Fruit fly (Drosophila melanogaster) whole organism, embryonic: ENCODE data around the gene Scox.

Experiments used
- Bgb ChIP-seq: fragments of 200-800 bp; sonication (Bioruptor generic); IDR thresholded peaks from 2 replicates; pipeline ENCODE4 v1.3.6; 2022; ENCODE audit warnings: missing biosample characterization, missing genetic modification characterization; ENCODE audit not compliant: partially characterized antibody
- CG10543 ChIP-seq: fragments of 200-800 bp; sonication (Bioruptor generic); optimal IDR thresholded peaks from 3 replicates; lab custom pipeline; 2017; ENCODE audit warnings: missing biosample characterization, mild to moderate bottlenecking, missing genetic modification characterization, moderate library complexity
- CG13287 ChIP-seq: fragments of 200-800 bp; sonication (Bioruptor generic); IDR thresholded peaks from 2 replicates; pipeline ENCODE4 v1.3.6; 2022; ENCODE audit warnings: missing biosample characterization, missing genetic modification characterization; ENCODE audit not compliant: partially characterized antibody
- CG15073 ChIP-seq: fragments of 200-800 bp; sonication (Bioruptor generic); optimal IDR thresholded peaks from 2 replicates; lab custom pipeline; 2016; ENCODE audit warnings: missing biosample characterization, missing genetic modification characterization
- CG1529 ChIP-seq: fragments of 200-800 bp; sonication (Bioruptor generic); optimal IDR thresholded peaks from 3 replicates; lab custom pipeline; 2018; ENCODE audit warnings: missing biosample characterization, missing genetic modification characterization
- CG33557 ChIP-seq: fragments of 200-800 bp; sonication (Bioruptor generic); optimal IDR thresholded peaks from 2 replicates; lab custom pipeline; 2019; ENCODE audit warnings: missing biosample characterization, mild to moderate bottlenecking, missing genetic modification characterization, moderate library complexity
- CG34224 ChIP-seq: fragments of 200-800 bp; sonication (Bioruptor generic); IDR thresholded peaks from 3 replicates; pipeline ENCODE4 v1.3.6; 2022; ENCODE audit warnings: missing biosample characterization, missing genetic modification characterization; ENCODE audit not compliant: partially characterized antibody
- CG6175 ChIP-seq: fragments of 200-800 bp; sonication (Bioruptor generic); IDR thresholded peaks from 3 replicates; pipeline ENCODE4 v1.3.6; 2022; ENCODE audit warnings: missing biosample characterization, missing genetic modification characterization
- CG7963 ChIP-seq: fragments of 200-800 bp; sonication (Bioruptor generic); IDR thresholded peaks from 3 replicates; pipeline ENCODE4 v1.3.6; 2022; ENCODE audit warnings: missing biosample characterization, missing genetic modification characterization; ENCODE audit not compliant: partially characterized antibody
- CG8359 ChIP-seq: fragments of 200-800 bp; sonication (Bioruptor generic); optimal IDR thresholded peaks from 2 replicates; lab custom pipeline; 2017; ENCODE audit warnings: missing biosample characterization, mild to moderate bottlenecking, missing genetic modification characterization, borderline replicate concordance
- CG9797 ChIP-seq: fragments of 200-800 bp; sonication (Bioruptor generic); optimal IDR thresholded peaks from 3 replicates; lab custom pipeline; 2018; ENCODE audit warnings: missing biosample characterization, mild to moderate bottlenecking, missing genetic modification characterization
- CTCF ChIP-seq: fragments of 200-800 bp; sonication (Bioruptor generic); optimal IDR thresholded peaks from 2 replicates; lab custom pipeline; 2017; ENCODE audit warnings: missing biosample characterization, mild to moderate bottlenecking, missing genetic modification characterization, moderate library complexity
- D19B ChIP-seq: fragments of 200-800 bp; sonication (Bioruptor generic); optimal IDR thresholded peaks from 2 replicates; lab custom pipeline; 2017; ENCODE audit warnings: missing biosample characterization, mild to moderate bottlenecking, missing genetic modification characterization
- Dp ChIP-seq: fragments of 200-800 bp; sonication (Bioruptor generic); optimal IDR thresholded peaks from 2 replicates; lab custom pipeline; 2018; ENCODE audit warnings: missing biosample characterization, mild to moderate bottlenecking, missing genetic modification characterization, moderate library complexity
- E2f2 ChIP-seq: fragments of 200-800 bp; sonication (Bioruptor generic); IDR thresholded peaks from 2 replicates; pipeline ENCODE4 v1.3.6; 2022; ENCODE audit warnings: missing biosample characterization, missing genetic modification characterization
- Elba2 ChIP-seq: fragments of 200-800 bp; sonication (Bioruptor generic); optimal IDR thresholded peaks from 3 replicates; lab custom pipeline; 2016; ENCODE audit warnings: missing biosample characterization, missing genetic modification characterization
- Fer2 ChIP-seq: fragments of 200-800 bp; sonication (Bioruptor generic); optimal IDR thresholded peaks from 2 replicates; lab custom pipeline; 2018; ENCODE audit warnings: missing biosample characterization, mild to moderate bottlenecking, missing genetic modification characterization, moderate library complexity
- Fer3 ChIP-seq: fragments of 200-800 bp; sonication (Bioruptor generic); optimal IDR thresholded peaks from 2 replicates; lab custom pipeline; 2018; ENCODE audit warnings: missing biosample characterization, mild to moderate bottlenecking, missing genetic modification characterization, moderate library complexity
- GATAe ChIP-seq: fragments of 200-800 bp; sonication (Bioruptor generic); conservative IDR thresholded peaks from 2 replicates; pipeline ENCODE4 v1.3.6; 2022; ENCODE audit warnings: missing biosample characterization, missing genetic modification characterization
- Hey ChIP-seq: fragments of 200-800 bp; sonication (Bioruptor generic); optimal IDR thresholded peaks from 3 replicates; lab custom pipeline; 2018; ENCODE audit warnings: missing biosample characterization, mild to moderate bottlenecking, missing genetic modification characterization
- MBD-R2 ChIP-seq: fragments of 200-800 bp; sonication (Bioruptor generic); IDR thresholded peaks from 2 replicates; pipeline ENCODE4 v1.3.6; 2022; ENCODE audit warnings: missing biosample characterization, missing genetic modification characterization
- MESR4 ChIP-seq: fragments of 200-800 bp; sonication (Bioruptor generic); optimal IDR thresholded peaks from 2 replicates; lab custom pipeline; 2018; ENCODE audit warnings: missing biosample characterization, mild to moderate bottlenecking, missing genetic modification characterization, moderate library complexity
- Med ChIP-seq: fragments of 200-800 bp; sonication (Bioruptor generic); peaks from one replicate; lab custom pipeline; 2016; ENCODE audit warnings: missing biosample characterization, missing genetic modification characterization, mild to moderate bottlenecking, inconsistent platforms, moderate library complexity
- TFAM ChIP-seq: fragments of 200-800 bp; sonication (Bioruptor generic); optimal IDR thresholded peaks from 2 replicates; lab custom pipeline; 2017; ENCODE audit warnings: missing biosample characterization, missing genetic modification characterization, inconsistent platforms
- Xbp1 ChIP-seq: fragments of 200-800 bp; sonication (Bioruptor generic); optimal IDR thresholded peaks from 3 replicates; lab custom pipeline; 2016; ENCODE audit warnings: missing biosample characterization, mild to moderate bottlenecking, missing genetic modification characterization
- YL-1 ChIP-seq: fragments of 200-800 bp; sonication (Bioruptor generic); optimal IDR thresholded peaks from 3 replicates; lab custom pipeline; 2017; ENCODE audit warnings: missing biosample characterization, mild to moderate bottlenecking, missing genetic modification characterization
- amos ChIP-seq: fragments of 200-800 bp; sonication (Bioruptor generic); IDR thresholded peaks from 2 replicates; pipeline ENCODE4 v1.3.6; 2022; ENCODE audit warnings: missing biosample characterization, missing genetic modification characterization; ENCODE audit not compliant: partially characterized antibody
- chinmo ChIP-seq: fragments of 200-800 bp; sonication (Bioruptor generic); IDR thresholded peaks from 4 replicates; pipeline ENCODE4 v1.3.6; 2022; ENCODE audit warnings: missing biosample characterization, missing genetic modification characterization; ENCODE audit not compliant: partially characterized antibody
- corto ChIP-seq: fragments of 200-800 bp; sonication (Bioruptor generic); optimal IDR thresholded peaks from 2 replicates; lab custom pipeline; 2016; ENCODE audit warnings: missing biosample characterization, mild to moderate bottlenecking, missing genetic modification characterization, moderate library complexity
- crp ChIP-seq, 2 experiments: fragments of 200-800 bp; sonication (Bioruptor generic); optimal IDR thresholded peaks; 2 replicates in 1 of 2; 3 replicates in 1 of 2; lab custom pipeline; 2017; ENCODE audit warnings: missing biosample characterization in 2 of 2, missing genetic modification characterization in 2 of 2, mild to moderate bottlenecking in 1 of 2, moderate library complexity in 1 of 2
- cwo ChIP-seq: fragments of 200-800 bp; sonication (Bioruptor generic); optimal IDR thresholded peaks from 3 replicates; lab custom pipeline; 2017; ENCODE audit warnings: missing biosample characterization, missing genetic modification characterization, mild to moderate bottlenecking, moderate library complexity, missing genetic modification reagents
- exex ChIP-seq: fragments of 200-800 bp; sonication (Bioruptor generic); optimal IDR thresholded peaks from 4 replicates; lab custom pipeline; 2018; ENCODE audit warnings: missing biosample characterization, mild to moderate bottlenecking, missing genetic modification characterization, moderate library complexity
- gfzf ChIP-seq: fragments of 200-800 bp; sonication (Bioruptor generic); optimal IDR thresholded peaks from 2 replicates; lab custom pipeline; 2016; ENCODE audit warnings: missing biosample characterization, mild to moderate bottlenecking, missing genetic modification characterization, moderate library complexity
- grn ChIP-seq: fragments of 200-800 bp; sonication (Bioruptor generic); optimal IDR thresholded peaks from 3 replicates; lab custom pipeline; 2017; ENCODE audit warnings: missing biosample characterization, missing genetic modification characterization
- kah ChIP-seq: fragments of 200-800 bp; sonication (Bioruptor generic); optimal IDR thresholded peaks from 2 replicates; lab custom pipeline; 2018; ENCODE audit warnings: missing biosample characterization, mild to moderate bottlenecking, missing genetic modification characterization
- mirr ChIP-seq: fragments of 200-800 bp; sonication (Bioruptor generic); optimal IDR thresholded peaks from 3 replicates; lab custom pipeline; 2018; ENCODE audit warnings: missing biosample characterization, mild to moderate bottlenecking, missing genetic modification characterization
- odd ChIP-seq: fragments of 200-800 bp; sonication (Bioruptor generic); optimal IDR thresholded peaks from 2 replicates; lab custom pipeline; 2017; ENCODE audit warnings: missing biosample characterization, mild to moderate bottlenecking, missing genetic modification characterization
- pzg ChIP-seq: fragments of 200-800 bp; sonication (Bioruptor generic); optimal IDR thresholded peaks from 3 replicates; lab custom pipeline; 2018; ENCODE audit warnings: missing biosample characterization, mild to moderate bottlenecking, missing genetic modification characterization, moderate library complexity
- scrt ChIP-seq: fragments of 200-800 bp; sonication (Bioruptor generic); optimal IDR thresholded peaks from 2 replicates; lab custom pipeline; 2018; ENCODE audit warnings: missing biosample characterization, mild to moderate bottlenecking, missing genetic modification characterization, moderate library complexity
- stwl ChIP-seq: fragments of 200-800 bp; sonication (Bioruptor generic); optimal IDR thresholded peaks from 3 replicates; lab custom pipeline; 2018; ENCODE audit warnings: missing biosample characterization, mild to moderate bottlenecking, missing genetic modification characterization, moderate library complexity
- sug ChIP-seq: fragments of 200-800 bp; optimal IDR thresholded peaks from 2 replicates; lab custom pipeline; 2019; ENCODE audit warnings: missing biosample characterization, mild to moderate bottlenecking, missing genetic modification characterization, moderate library complexity
- vnd ChIP-seq: fragments of 200-800 bp; sonication (Bioruptor generic); IDR thresholded peaks from 3 replicates; pipeline ENCODE4 v1.3.6; 2022; ENCODE audit warnings: missing biosample characterization, missing genetic modification characterization; ENCODE audit not compliant: partially characterized antibody
- z ChIP-seq: fragments of 200-800 bp; sonication (Bioruptor generic); IDR thresholded peaks from 3 replicates; pipeline ENCODE4 v1.3.6; 2022; ENCODE audit warnings: missing biosample characterization, missing genetic modification characterization

Scox gene

dm6 chr2L:4958111-4958510 lies 10.6 kb downstream of the Scox start, which contains the start of gene CG34124:
CG34124 (plus strand) TSS chr2L:4958411.
- TF ChIP-seq CG10543 (GFP tag; lab: Kevin White, UChicago) (no peak), TFAM (GFP tag; lab: Kevin White, UChicago) (no peak), Fer2 (tag; lab: Kevin White, UChicago) (no peak), CG33557 (GFP tag; lab: Kevin White, UChicago) (no peak), D19B (GFP tag; lab: Kevin White, UChicago) (no peak), Xbp1 (GFP tag; lab: Kevin White, UChicago) (no peak), CG1529 (no peak)

- TF ChIP-seq amos (GFP tag; lab: Robert Waterston, UW) (peak; percentile 50; the same call in 1 of the 2 replicates), CTCF (GFP tag; lab: Kevin White, UChicago) (peak; percentile 34), chinmo (GFP tag; lab: Robert Waterston, UW) (0 out of 4 replicates have a peak, but pooled peaks have one; percentile 35), grn (peak; percentile 44), exex (tag; lab: Kevin White, UChicago) (peak; percentile 71), CG9797 (GFP tag; lab: Kevin White, UChicago) (peak; percentile 43), CG13287 (GFP tag; lab: Robert Waterston, UW) (no peak), YL-1 (peak; percentile 4), E2f2 (GFP tag; lab: Robert Waterston, UW) (peak; percentile 82), scrt (GFP tag; lab: Kevin White, UChicago) (peak; percentile 75), gfzf (GFP tag; lab: Kevin White, UChicago) (peak; percentile 36), Med (no peak), crp (GFP tag; optimal IDR thresholded peaks at IDR 0.05; lab: Kevin White, UChicago) (peak in 1 of 2 experiments; percentile 65), stwl (peak; percentile 55), MBD-R2 (GFP tag; lab: Robert Waterston, UW) (peak; percentile 80), pzg (peak; percentile 21), kah (GFP tag; lab: Kevin White, UChicago) (peak; percentile 50), CG34224 (GFP tag; lab: Robert Waterston, UW) (0 out of 3 replicates have a peak, but pooled peaks have one; percentile 26), Fer3 (tag; lab: Kevin White, UChicago) (no peak), Bgb (GFP tag; lab: Robert Waterston, UW) (peak; percentile 29; the same call in 1 of the 2 replicates), Dp (GFP tag; lab: Kevin White, UChicago) (peak; percentile 61), corto (GFP tag; lab: Kevin White, UChicago) (no peak), CG8359 (GFP tag; lab: Kevin White, UChicago) (no peak), CG15073 (no peak), MESR4 (GFP tag; lab: Kevin White, UChicago) (peak; percentile 0)
Measured at dm6 chr2L:4955094-4955823, 13.5 kb downstream of the Scox start, which contains the start of the genes Jon25Bi and Marcal1. Jon25Bi (minus strand) TSS chr2L:4955144. Marcal1 (plus strand) TSS chr2L:4955509.

dm6 chr2L:4953086-4953570 lies 15.6 kb downstream of the Scox start, which contains the start of gene Jon25Bii:
Jon25Bii (minus strand) TSS chr2L:4953136.
- TF ChIP-seq mirr (peak; percentile 80), CG7963 (no peak), sug (tag; lab: Kevin White, UChicago) (peak; percentile 70), CG6175 (peak; percentile 8; the same call in 1 of the 3 replicates), Elba2 (no peak), cwo (GFP tag; lab: Kevin White, UChicago) (peak; percentile 9), vnd (GFP tag; lab: Robert Waterston, UW) (peak; percentile 36; the same call in 1 of the 3 replicates), z (no peak), GATAe (peak; percentile 37; the same call in 1 of the 2 replicates), Med (no peak), exex (tag; lab: Kevin White, UChicago) (peak; percentile 92), grn (peak; percentile 84), Hey (tag; lab: Kevin White, UChicago) (peak; percentile 77), D19B (GFP tag; lab: Kevin White, UChicago) (peak; percentile 41), odd (no peak)
